Worm (Caenorhabditis elegans) whole organism, dauer: ENCODE data around the gene B0403.5.

Source experiments
- unc-62 ChIP-seq: sonication (generic microtip); optimal IDR thresholded peaks from 2 replicates; lab custom pipeline; 2017; ENCODE audit warnings: missing biosample characterization, missing genetic modification reagents, missing genetic modification characterization

B0403.5 gene

DNA sequence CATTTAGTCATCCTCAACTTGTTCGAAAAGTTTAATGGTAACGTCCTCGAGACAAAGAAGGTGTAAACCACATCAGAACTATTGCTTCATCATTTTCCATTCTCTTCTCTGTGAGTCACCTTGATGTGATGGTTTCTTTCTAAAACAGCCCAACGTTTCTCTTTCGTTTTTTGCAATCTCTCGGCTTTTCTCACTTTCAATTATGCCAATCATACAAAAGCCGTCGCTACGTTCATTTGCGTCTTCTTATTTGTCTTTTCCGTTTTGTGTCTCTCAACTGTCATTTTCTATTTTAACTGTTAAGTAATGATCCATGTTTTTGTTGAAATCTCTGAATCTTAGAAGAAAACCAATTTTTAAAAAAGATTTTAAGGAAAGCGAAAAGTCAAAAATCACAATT is at the start of gene B0403.5:
Gene B0403.5 (plus strand): TSS at position 368 of the 400 bp plus-strand sequence.
- no peak for TF ChIP-seq unc-62 (GFP tag; lab: Kevin White, UChicago)

DNA sequence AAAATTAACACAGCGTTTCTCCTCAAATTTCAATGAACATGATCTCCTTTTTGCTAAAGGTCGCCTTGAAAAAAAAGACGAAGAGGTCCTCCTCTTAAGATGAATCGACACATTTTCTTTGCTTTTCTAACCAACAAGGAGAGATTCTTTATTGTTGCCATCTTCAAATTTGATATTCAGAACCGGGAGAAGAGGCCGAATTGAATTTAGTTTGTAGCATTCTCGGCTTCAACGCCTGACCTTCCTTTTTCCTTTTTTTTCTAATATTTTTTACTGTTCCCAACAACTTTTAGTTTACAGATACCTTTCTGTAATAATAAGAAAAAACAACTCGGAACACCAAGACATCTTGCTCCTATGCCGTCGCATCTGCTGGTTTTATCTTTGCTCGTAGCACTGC is 37.8 kb upstream of the B0403.5 start, which contains the start of gene cah-5:
Gene cah-5 (plus strand): TSS at position 301 of the 400 bp plus-strand sequence.
- no peak for TF ChIP-seq unc-62 (GFP tag; lab: Kevin White, UChicago)

DNA sequence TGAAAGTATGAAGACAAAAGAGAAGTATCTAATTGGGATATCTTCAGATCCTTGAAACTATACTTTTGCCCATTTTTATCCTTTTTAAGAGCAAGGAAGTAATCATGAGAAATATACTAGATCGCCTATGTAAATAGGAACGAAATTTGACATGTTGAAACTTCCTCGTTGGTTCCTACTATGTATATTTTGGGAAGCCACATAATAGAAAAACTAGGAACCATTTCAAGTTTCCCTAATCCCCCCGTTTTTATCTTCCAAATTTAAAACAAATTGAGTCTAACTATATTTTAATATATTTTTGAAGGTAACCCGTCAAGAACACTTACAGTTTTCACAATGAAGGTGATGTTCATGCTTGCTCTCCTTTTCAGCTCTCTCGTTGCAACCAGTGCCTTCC is 28.7 kb upstream of the B0403.5 start, which contains the start of gene flp-26:
Gene flp-26 (plus strand): TSS at position 301 of the 400 bp plus-strand sequence.
- TF ChIP-seq unc-62 (GFP tag; lab: Kevin White, UChicago) = no peak

DNA sequence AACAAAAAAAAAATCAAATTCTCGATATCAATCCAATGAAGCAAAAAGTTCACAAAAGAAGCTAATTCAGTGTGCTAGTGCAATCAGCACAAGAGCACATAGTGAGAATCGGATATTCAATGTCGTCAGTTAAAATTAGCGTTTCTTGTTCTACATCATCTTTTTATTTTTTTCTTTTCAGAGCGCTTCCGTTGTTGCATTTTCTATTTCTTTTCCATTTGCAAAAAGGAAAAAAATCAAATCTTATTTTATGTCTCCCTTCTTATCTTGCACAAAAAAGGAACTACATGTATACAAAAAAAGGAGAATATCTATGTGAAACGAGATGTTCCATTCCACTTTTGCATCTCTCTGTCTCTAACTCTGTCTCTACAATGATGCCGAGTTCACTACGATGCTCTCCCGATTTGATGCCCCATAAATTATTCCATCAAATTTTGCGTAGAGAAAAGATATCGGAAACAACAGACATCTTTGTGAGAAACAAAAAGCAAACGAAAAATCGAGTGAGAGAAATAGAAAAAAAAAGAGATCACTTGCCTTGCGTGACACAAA is 23.7 kb upstream of the B0403.5 start:
- no peak for TF ChIP-seq unc-62 (GFP tag; lab: Kevin White, UChicago)

DNA sequence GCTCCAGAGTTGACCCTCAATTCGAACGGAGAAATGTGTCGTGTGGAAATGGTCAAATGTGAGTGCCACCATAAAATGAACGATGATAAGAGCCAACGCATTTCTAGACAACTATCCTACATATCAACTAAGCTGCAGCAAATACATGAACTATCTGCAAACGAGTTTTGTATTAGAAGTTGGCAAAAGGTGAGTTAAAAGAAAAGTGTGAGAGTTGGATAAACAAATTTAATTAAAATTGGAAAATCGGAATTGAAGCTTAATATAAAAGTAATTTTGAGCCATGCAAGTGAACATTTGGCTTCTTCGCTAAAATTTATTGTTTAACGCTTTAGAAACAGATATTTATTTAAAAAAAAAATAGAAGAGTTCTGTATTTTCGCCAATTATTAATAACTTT is 21.6 kb upstream of the B0403.5 start, which contains the start of gene cest-19:
Gene cest-19 (minus strand): TSS at position 101 of the 400 bp plus-strand sequence.
- TF ChIP-seq unc-62 (GFP tag; lab: Kevin White, UChicago) = no peak

DNA sequence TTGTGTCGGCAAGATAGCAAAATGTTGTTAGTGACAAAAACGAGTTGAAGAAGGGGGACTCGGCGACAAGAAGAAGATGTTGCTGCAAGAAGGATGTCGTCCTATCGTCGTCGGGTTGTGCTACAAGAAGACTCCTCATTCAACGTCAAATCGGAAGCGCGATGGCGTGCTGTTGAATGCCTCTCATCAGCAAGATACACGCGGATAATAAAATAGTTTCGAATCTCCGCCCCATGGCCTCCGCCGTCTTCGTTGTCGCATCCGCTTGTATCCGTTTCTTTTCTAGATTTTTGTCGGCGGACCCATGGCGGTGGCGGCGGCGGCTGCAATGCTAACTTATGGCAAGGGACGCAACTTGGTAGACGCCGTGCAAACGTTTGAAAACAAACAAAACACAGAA is 19.5 kb upstream of the B0403.5 start:
- no peak for TF ChIP-seq unc-62 (GFP tag; lab: Kevin White, UChicago)

DNA sequence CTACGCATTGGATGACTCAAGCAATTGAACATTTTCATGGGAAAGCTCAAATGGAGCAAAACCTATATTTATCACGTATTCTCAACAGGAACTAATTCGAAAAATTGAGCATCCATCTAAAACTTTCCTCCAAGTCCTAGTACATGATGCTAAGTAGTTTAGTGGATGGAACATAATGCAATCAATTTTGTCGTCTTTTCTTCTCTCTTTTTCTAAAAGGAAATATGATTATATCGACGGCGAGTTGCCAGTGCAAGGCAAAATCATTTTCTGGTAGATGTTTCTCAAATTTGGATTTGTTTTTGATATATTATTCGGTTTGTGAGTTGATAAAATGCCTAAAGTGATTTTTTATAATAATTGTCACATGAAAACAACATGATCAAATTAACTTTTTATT is 16.8 kb upstream of the B0403.5 start:
- no peak for TF ChIP-seq unc-62 (GFP tag; lab: Kevin White, UChicago)

DNA sequence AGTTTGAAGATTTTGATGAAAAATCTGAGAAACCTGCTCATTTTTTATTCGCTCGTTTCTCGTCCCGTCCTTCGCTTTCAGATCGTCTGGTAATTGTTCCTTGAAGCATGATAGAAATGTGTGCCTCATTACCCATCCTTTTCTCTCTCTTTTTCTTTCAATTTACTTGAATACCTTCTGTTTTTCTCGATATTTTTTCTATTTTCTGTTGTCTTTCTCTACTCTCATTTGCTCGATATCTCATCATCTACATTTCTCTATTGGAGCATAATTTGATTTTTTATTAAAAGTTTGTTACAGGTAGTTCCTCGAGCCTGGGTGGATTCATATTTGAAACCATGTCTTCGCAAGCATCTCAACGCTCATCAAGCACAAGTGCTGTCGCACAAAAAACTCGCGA is 7.2 kb upstream of the B0403.5 start, which contains the start of gene ubc-17:
Gene ubc-17 (plus strand): TSS at position 301 of the 400 bp plus-strand sequence.
- TF ChIP-seq unc-62 (GFP tag; lab: Kevin White, UChicago) = no peak

DNA sequence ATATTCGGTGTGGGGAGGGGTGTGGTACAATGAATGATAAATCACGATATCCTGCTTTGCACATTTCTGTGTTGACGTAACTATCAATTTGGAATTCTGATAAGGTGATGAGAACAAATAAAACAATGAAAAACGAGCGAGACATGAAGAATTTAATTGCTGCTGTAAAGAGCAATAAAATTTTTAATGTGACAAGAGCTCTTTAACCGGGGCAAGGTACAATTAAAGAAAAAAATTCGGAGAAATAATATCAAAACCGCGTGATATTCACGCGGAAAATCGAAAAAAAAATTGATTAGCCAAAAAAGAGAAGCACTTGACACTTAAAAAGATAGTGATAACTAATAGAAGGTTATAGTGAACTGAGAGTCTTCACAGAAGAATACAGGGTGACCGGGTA is 3.7 kb downstream of the B0403.5 start:
- no peak for TF ChIP-seq unc-62 (GFP tag; lab: Kevin White, UChicago)

DNA sequence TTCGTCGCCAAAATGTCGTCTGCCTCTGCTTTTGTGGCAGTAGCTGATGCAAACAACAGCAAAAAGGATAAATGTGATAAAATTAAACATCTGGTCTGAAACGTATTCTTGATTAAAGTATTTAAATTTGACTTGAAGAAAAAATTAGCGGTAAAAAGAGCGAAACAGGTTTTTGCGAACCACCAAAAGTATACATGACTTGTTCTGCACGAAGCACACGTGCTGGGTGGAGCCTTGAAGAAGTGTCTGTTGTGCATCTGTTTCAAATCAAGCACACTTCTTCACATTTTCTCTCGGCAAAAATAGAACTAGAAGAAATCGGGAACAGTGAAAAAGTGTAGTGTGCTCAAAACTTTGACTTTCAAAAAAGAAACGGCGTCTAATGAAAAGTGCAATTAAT is 5.7 kb downstream of the B0403.5 start, which contains the start of gene B0403.3:
Gene B0403.3 (minus strand): TSS at position 101 of the 400 bp plus-strand sequence.
- no peak for TF ChIP-seq unc-62 (GFP tag; lab: Kevin White, UChicago)

DNA sequence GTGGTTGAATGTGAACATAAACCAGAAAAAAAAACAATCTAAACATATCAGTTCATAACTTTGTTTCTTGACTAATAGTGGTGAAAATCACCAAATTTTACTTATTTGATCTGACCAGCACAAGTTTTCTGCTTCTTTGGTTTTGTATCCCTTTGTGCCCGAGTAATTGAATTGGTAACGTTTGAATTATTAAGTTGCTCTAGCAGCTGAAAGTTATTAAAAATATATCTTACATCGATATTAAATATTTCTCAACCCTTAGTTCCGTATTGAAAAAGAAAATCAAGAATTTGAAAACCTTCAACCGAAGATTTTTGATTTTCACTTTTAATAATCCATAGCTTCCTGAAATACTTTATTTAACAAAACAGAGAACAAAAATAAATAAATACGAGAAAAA is 8.5 kb downstream of the B0403.5 start:
- TF ChIP-seq unc-62 (GFP tag; lab: Kevin White, UChicago) = no peak

DNA sequence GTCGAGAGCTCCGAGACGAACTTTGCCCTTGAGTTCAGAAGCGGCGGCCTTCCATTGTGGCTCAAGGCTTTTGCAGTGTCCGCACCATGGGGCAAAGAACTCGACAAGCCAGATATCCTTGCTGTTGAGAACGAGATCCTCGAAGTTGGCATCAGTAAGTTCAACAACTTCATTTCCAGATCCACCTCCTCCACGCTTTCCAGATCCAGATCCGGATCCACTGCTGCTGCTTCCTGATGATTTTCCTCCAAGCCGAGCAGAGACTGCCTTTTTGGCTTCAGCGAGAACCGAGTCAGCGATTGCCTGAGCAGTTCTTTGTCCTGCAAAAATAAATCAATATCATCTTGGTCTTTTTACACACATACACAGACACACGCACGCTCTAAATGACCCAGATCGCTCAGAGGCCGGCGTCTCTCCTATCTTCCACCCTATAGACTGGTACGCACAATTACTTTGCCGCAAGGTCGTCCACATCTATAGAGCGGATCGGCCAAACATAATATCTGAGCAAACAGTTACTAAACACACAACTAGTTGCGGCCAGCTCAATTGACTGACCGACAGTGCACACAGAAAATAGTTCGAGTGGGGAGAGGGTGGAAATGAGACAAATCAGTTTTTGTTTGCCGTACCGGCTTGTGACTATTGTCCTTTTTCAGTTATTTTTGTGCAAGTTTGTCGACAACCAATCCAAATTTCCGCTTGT is 9.9 kb downstream of the B0403.5 start:
- TF ChIP-seq unc-62 (GFP tag; lab: Kevin White, UChicago) = no peak

DNA sequence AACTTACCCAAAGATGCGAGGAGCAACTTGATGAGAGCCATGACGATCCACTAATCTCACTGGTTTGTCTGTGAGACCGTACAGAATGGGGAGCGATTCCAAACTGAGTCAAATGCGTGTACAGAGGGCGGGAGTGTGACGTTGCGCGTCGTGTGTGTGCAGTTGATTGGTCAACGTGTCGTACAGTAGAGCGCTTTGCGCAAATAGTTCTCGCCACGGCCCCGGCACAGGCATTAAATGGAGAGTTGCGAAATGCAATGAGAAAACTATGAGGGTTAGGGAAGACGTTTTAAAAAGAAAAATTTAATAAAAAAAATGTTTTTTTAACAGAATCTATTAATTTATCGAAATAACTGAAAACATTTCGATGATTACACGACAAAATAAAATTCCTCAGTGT is 10.9 kb downstream of the B0403.5 start, which contains the start of gene pdi-6:
Gene pdi-6 (minus strand): TSS at position 164 of the 400 bp plus-strand sequence.
- no peak for TF ChIP-seq unc-62 (GFP tag; lab: Kevin White, UChicago)

DNA sequence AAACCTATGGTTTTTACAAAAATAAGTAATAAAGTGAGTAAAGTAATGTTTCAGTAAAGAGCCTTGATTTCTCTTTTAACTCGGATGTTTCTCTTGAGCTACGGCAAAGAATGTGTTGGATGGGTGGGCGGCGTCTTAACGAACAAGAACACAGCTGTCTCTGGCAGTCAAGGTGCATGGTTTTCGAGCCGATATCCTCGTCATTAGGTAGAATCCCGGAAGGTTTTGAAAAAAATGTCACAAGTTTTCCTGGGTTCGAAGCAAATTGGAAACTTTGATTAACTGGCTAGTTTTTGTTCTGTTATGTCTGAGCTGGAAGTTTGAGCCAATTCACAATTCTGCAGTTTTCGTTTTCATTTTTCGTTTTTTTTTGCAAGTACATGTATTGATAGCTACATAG is 17.7 kb downstream of the B0403.5 start, which contains the start of gene B0403.6:
Gene B0403.6 (minus strand): TSS at position 101 of the 400 bp plus-strand sequence.
- TF ChIP-seq unc-62 (GFP tag; lab: Kevin White, UChicago) = no peak

DNA sequence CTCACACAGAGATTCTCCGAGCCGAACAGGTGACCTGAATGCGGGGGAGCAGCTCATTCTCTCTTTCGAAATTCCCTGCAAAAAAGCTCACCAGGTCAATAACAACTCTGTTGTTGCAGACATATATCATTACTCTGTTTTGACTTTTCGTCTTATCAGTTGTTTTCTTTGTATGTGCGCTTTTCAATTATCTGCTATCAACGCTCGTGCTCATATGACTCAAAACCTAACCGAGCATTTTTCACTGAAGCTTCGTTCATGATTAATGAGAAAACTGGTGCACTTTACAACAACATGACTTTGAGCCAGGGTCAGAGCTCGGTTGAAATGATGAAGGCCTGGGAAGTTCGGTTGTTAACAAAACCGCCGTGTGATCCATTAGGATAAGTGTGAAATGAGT is 19.0 kb downstream of the B0403.5 start:
- no peak for TF ChIP-seq unc-62 (GFP tag; lab: Kevin White, UChicago)

DNA sequence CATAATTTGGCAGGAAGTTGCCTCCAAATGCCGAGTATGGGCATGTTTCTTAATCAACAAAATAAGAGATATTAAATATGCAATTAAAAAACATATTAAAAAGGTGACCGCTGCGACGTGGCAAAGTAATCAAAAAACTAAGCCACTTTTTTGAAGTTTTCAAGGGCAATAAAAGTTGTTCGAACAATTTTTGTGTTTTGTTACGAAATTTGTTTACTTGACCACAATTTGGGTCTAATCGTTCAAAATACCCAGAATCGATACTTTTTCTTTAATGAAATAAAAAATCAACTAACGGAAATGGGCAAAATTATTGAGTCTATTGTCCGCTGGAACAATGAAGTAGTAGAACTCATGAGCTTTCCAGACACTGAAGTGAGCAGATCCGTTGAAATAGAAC is 27.5 kb downstream of the B0403.5 start, which contains the start of gene Y1B5A.1:
Gene Y1B5A.1 (plus strand): TSS at position 301 of the 400 bp plus-strand sequence.
- no peak for TF ChIP-seq unc-62 (GFP tag; lab: Kevin White, UChicago)
